Fruit fly (Drosophila melanogaster): Measurements from ENCODE around the gene GstZ2.
A peak's percentile ranks its signal among the peaks of the same experiment; 100 is the strongest.

GstZ2 gene

dm6 chr3R:9420439-9421234, 39.8 kb downstream of the GstZ2 start (continued):
- TF ChIP-seq slp2 (GFP tag; optimal IDR thresholded peaks at IDR 0.05) (no peak), CG4820 (GFP tag; optimal IDR thresholded peaks at IDR 0.05) (peak; percentile 14), crol (GFP tag; IDR thresholded peaks at IDR 0.05) (peak; percentile 75), lmd (GFP tag; IDR thresholded peaks at IDR 0.05) (peak; percentile 40; the same call in 1 of the 2 replicates), corto (GFP tag; optimal IDR thresholded peaks at IDR 0.05) (no peak), Sox102F (GFP tag; optimal IDR thresholded peaks at IDR 0.05) (peak; percentile 44), CG5180 (GFP tag; optimal IDR thresholded peaks at IDR 0.05) (no peak), CG1529 (GFP tag; optimal IDR thresholded peaks at IDR 0.05) (no peak), Drgx (GFP tag; IDR thresholded peaks at IDR 0.05) (peak; percentile 59), Lim3 (GFP tag; IDR thresholded peaks at IDR 0.05) (no peak), H15 (GFP tag; IDR thresholded peaks at IDR 0.05) (0 out of 3 replicates have a peak, but pooled peaks have one; percentile 5), CG2712 (tag; optimal IDR thresholded peaks at IDR 0.05) (peak; percentile 9), Hr78 (GFP tag; optimal IDR thresholded peaks at IDR 0.05) (peak in 1 of 2 experiments; percentile 70), CG13624 (GFP tag; optimal IDR thresholded peaks at IDR 0.05) (no peak), Camta (GFP tag; optimal IDR thresholded peaks at IDR 0.05) (no peak), Pdp1 (GFP tag; optimal IDR thresholded peaks at IDR 0.05) (peak in 1 of 2 experiments; percentile 17), slbo (GFP tag; IDR thresholded peaks at IDR 0.05) (peak; percentile 8; the same call in 1 of the 2 replicates), Xrp1 (GFP tag; IDR thresholded peaks at IDR 0.05) (peak; percentile 45; the same call in 1 of the 2 replicates), dpn (GFP tag; optimal IDR thresholded peaks at IDR 0.05) (peak; percentile 6 to 22), dmrt11E (tag; optimal IDR thresholded peaks at IDR 0.05) (no peak), CG2678 (tag; optimal IDR thresholded peaks at IDR 0.05) (peak; percentile 21), CG15011 (GFP tag; optimal IDR thresholded peaks at IDR 0.05) (no peak), CG11560 (tag; IDR thresholded peaks at IDR 0.05) (no peak), CG17359 (tag; optimal IDR thresholded peaks at IDR 0.05) (peak; percentile 49), CG14860 (GFP tag; IDR thresholded peaks at IDR 0.05; ENCODE audit: partially characterized antibody) (no peak), CG3847 (GFP tag; IDR thresholded peaks at IDR 0.05) (no peak), MESR4 (GFP tag; optimal IDR thresholded peaks at IDR 0.05) (no peak), bigmax (GFP tag; optimal IDR thresholded peaks at IDR 0.05) (no peak), CG1603 (tag; optimal IDR thresholded peaks at IDR 0.05) (peak; percentile 46), Fer2 (tag; optimal IDR thresholded peaks at IDR 0.05) (no peak), row (GFP tag; IDR thresholded peaks at IDR 0.05) (peak; percentile 41; the same call in 2 of the 3 replicates), eve (GFP tag; optimal IDR thresholded peaks at IDR 0.05) (no peak), CG34376 (GFP tag; optimal IDR thresholded peaks at IDR 0.05) (no peak), NC2α (GFP tag; optimal IDR thresholded peaks at IDR 0.05) (no peak), odd (GFP tag; optimal IDR thresholded peaks at IDR 0.05) (no peak), Bgb (GFP tag; IDR thresholded peaks at IDR 0.05; ENCODE audit: partially characterized antibody) (0 out of 2 replicates have a peak, but pooled peaks have one; percentile 15), Awh (GFP tag; IDR thresholded peaks at IDR 0.05) (0 out of 2 replicates have a peak, but pooled peaks have one; percentile 9), CG2875 (GFP tag; optimal IDR thresholded peaks at IDR 0.05) (peak; percentile 14), jigr1 (GFP tag; IDR thresholded peaks at IDR 0.05) (0 out of 3 replicates have a peak, but pooled peaks have one; percentile 31), CG10565 (GFP tag; optimal IDR thresholded peaks at IDR 0.05) (no peak), cg (GFP tag; optimal IDR thresholded peaks at IDR 0.05) (no peak), CG14667 (GFP tag; IDR thresholded peaks at IDR 0.05) (no peak), Ssrp (tag; optimal IDR thresholded peaks at IDR 0.05) (peak; percentile 16), Doc3 (GFP tag; IDR thresholded peaks at IDR 0.05; ENCODE audit: partially characterized antibody) (0 out of 3 replicates have a peak, but pooled peaks have one; percentile 12), HHEX (GFP tag; optimal IDR thresholded peaks at IDR 0.05) (peak; percentile 6), Med (GFP tag) (peak; percentile 74), CG7556 (GFP tag; optimal IDR thresholded peaks at IDR 0.05) (no peak), Gug (GFP tag; IDR thresholded peaks at IDR 0.05) (no peak)
